Fruit fly (Drosophila melanogaster) whole organism, wandering third instar larva: ENCODE measurements around the gene CG13829.

ENCODE experiments used
- Abd-B ChIP-seq: fragments of >200 bp; optimal IDR thresholded peaks from 2 replicates; lab custom pipeline; 2017; ENCODE audit warnings: missing biosample characterization, missing genetic modification characterization
- CG32264 ChIP-seq: fragments of 200-800 bp; sonication (Bioruptor generic); optimal IDR thresholded peaks from 2 replicates; lab custom pipeline; 2016; ENCODE audit warnings: missing biosample characterization, missing genetic modification characterization
- CG9705 ChIP-seq: fragments of 200-800 bp; sonication (Bioruptor generic); optimal IDR thresholded peaks from 2 replicates; lab custom pipeline; 2018; ENCODE audit warnings: missing biosample characterization, mild to moderate bottlenecking, missing genetic modification characterization
- Dfd ChIP-seq: fragments of >200 bp; optimal IDR thresholded peaks from 2 replicates; lab custom pipeline; 2017; ENCODE audit warnings: missing biosample characterization, missing genetic modification characterization
- GATAd ChIP-seq: sonication (Bioruptor generic); optimal IDR thresholded peaks from 2 replicates; lab custom pipeline; 2016; ENCODE audit warnings: missing biosample characterization, missing genetic modification characterization
- HLH106 ChIP-seq: fragments of 200-800 bp; optimal IDR thresholded peaks from 3 replicates; lab custom pipeline; 2019; ENCODE audit warnings: missing biosample characterization, mild to moderate bottlenecking, missing genetic modification characterization, moderate library complexity
- Hnf4 ChIP-seq: fragments of 200-800 bp; sonication (Bioruptor generic); optimal IDR thresholded peaks from 2 replicates; lab custom pipeline; 2016; ENCODE audit warnings: missing biosample characterization, mild to moderate bottlenecking, missing genetic modification characterization
- Jra ChIP-seq: sonication (Bioruptor generic); optimal IDR thresholded peaks from 2 replicates; lab custom pipeline; 2016; ENCODE audit warnings: missing biosample characterization, missing genetic modification characterization
- Mio ChIP-seq: sonication (Bioruptor generic); optimal IDR thresholded peaks from 2 replicates; lab custom pipeline; 2016; ENCODE audit warnings: missing biosample characterization, missing genetic modification characterization
- Myc ChIP-seq: fragments of >200 bp; optimal IDR thresholded peaks from 2 replicates; lab custom pipeline; 2017
- OdsH ChIP-seq: fragments of 200-800 bp; sonication (Bioruptor generic); optimal IDR thresholded peaks from 2 replicates; lab custom pipeline; 2016; ENCODE audit warnings: missing biosample characterization, mild to moderate bottlenecking, missing genetic modification characterization
- Rel ChIP-seq, 2 experiments: fragments of 200-800 bp; sonication (Bioruptor generic) in 1 of 2; optimal IDR thresholded peaks; 2 replicates in 1 of 2; 3 replicates in 1 of 2; lab custom pipeline; 2016 to 2019; ENCODE audit warnings: mild to moderate bottlenecking in 2 of 2, missing biosample characterization in 2 of 2, missing genetic modification characterization in 2 of 2, moderate library complexity in 1 of 2
- Sp1 ChIP-seq: fragments of 200-800 bp; sonication (Bioruptor generic); optimal IDR thresholded peaks from 3 replicates; lab custom pipeline; 2019; ENCODE audit warnings: missing biosample characterization, mild to moderate bottlenecking, missing genetic modification characterization, moderate library complexity
- br ChIP-seq: fragments of 200-800 bp; sonication (Bioruptor generic); optimal IDR thresholded peaks from 2 replicates; lab custom pipeline; 2016; ENCODE audit warnings: missing biosample characterization, missing genetic modification characterization
- brk ChIP-seq: fragments of 200-800 bp; sonication (Bioruptor generic); optimal IDR thresholded peaks from 2 replicates; lab custom pipeline; 2016; ENCODE audit warnings: missing biosample characterization, mild to moderate bottlenecking, missing genetic modification characterization
- dmrt93B ChIP-seq: fragments of 200-800 bp; sonication (Bioruptor generic); optimal IDR thresholded peaks from 2 replicates; lab custom pipeline; 2018; ENCODE audit warnings: missing biosample characterization, mild to moderate bottlenecking, missing genetic modification characterization
- dsf ChIP-seq: sonication (Bioruptor generic); optimal IDR thresholded peaks from 2 replicates; lab custom pipeline; 2016; ENCODE audit warnings: missing biosample characterization, missing genetic modification characterization, borderline replicate concordance
- ey ChIP-seq: fragments of 200-800 bp; sonication (Bioruptor generic); optimal IDR thresholded peaks from 2 replicates; lab custom pipeline; 2016; ENCODE audit warnings: missing biosample characterization, missing genetic modification characterization
- foxo ChIP-seq, 2 experiments: fragments of 200-800 bp; sonication (Bioruptor generic); optimal IDR thresholded peaks; 2 replicates in 1 of 2; 3 replicates in 1 of 2; lab custom pipeline; 2016 to 2017; ENCODE audit warnings: missing biosample characterization in 2 of 2, missing genetic modification characterization in 2 of 2
- fru ChIP-seq: fragments of 200-800 bp; sonication (Bioruptor generic); optimal IDR thresholded peaks from 3 replicates; lab custom pipeline; 2016; ENCODE audit warnings: missing biosample characterization, mild to moderate bottlenecking, missing genetic modification characterization
- h ChIP-seq: fragments of 200-800 bp; sonication (Bioruptor generic); optimal IDR thresholded peaks from 3 replicates; lab custom pipeline; 2016; ENCODE audit warnings: missing biosample characterization, mild to moderate bottlenecking, missing genetic modification characterization
- jim ChIP-seq: fragments of 175-275, 200-325 bp; sonication (Bioruptor generic); optimal IDR thresholded peaks from 2 replicates; lab custom pipeline; 2016; ENCODE audit warnings: missing biosample characterization, mild to moderate bottlenecking, missing genetic modification characterization
- lola ChIP-seq: fragments of >200 bp; optimal IDR thresholded peaks from 2 replicates; lab custom pipeline; 2017; ENCODE audit warnings: missing biosample characterization, missing genetic modification characterization
- psq ChIP-seq: fragments of 200-800 bp; sonication (Bioruptor generic); optimal IDR thresholded peaks from 3 replicates; lab custom pipeline; 2017; ENCODE audit warnings: missing biosample characterization, mild to moderate bottlenecking, missing genetic modification characterization, moderate library complexity
- rgr ChIP-seq: fragments of 200-800 bp; sonication (Bioruptor generic); optimal IDR thresholded peaks from 3 replicates; lab custom pipeline; 2016; ENCODE audit warnings: missing biosample characterization, mild to moderate bottlenecking, missing genetic modification characterization
- sage ChIP-seq: fragments of 200-800 bp; sonication (Bioruptor generic); optimal IDR thresholded peaks from 2 replicates; lab custom pipeline; 2016; ENCODE audit warnings: missing biosample characterization, mild to moderate bottlenecking, missing genetic modification characterization
- sv ChIP-seq: fragments of 200-800 bp; sonication (Bioruptor generic); optimal IDR thresholded peaks from 3 replicates; lab custom pipeline; 2016; ENCODE audit warnings: missing biosample characterization, missing genetic modification characterization
- woc ChIP-seq: sonication (Bioruptor generic); optimal IDR thresholded peaks from 2 replicates; lab custom pipeline; 2016; ENCODE audit warnings: missing biosample characterization, mild to moderate bottlenecking, missing genetic modification characterization

Gene CG13829

dm6 chr3R:23147625-23148024, 13.5 kb downstream of the CG13829 start:
- TF ChIP-seq CG32264 (GFP tag; lab: Kevin White, UChicago) = no peak
- peak; percentile 36 for TF ChIP-seq dmrt93B (GFP tag; lab: Kevin White, UChicago)
- peak; percentile 50 for TF ChIP-seq Sp1
- TF ChIP-seq rgr (GFP tag; lab: Kevin White, UChicago) = peak; percentile 52
- TF ChIP-seq fru (GFP tag; lab: Kevin White, UChicago) = peak; percentile 55
- no peak for TF ChIP-seq Mio
- peak in 1 of 2 experiments; percentile 49 for TF ChIP-seq foxo (GFP tag; optimal IDR thresholded peaks at IDR 0.05; lab: Kevin White, UChicago)
- TF ChIP-seq OdsH (GFP tag; lab: Kevin White, UChicago) = peak; percentile 42
- peak; percentile 30 for TF ChIP-seq woc (GFP tag; lab: Kevin White, UChicago)
- TF ChIP-seq sv (GFP tag; lab: Kevin White, UChicago) = no peak
- TF ChIP-seq Hnf4 (GFP tag; lab: Kevin White, UChicago) = peak; percentile 7
- TF ChIP-seq ey (GFP tag; lab: Kevin White, UChicago) = peak; percentile 43
- TF ChIP-seq psq (GFP tag; lab: Kevin White, UChicago) = peak; percentile 11
- TF ChIP-seq HLH106 (tag; lab: Kevin White, UChicago) = peak; percentile 62
- TF ChIP-seq Abd-B (GFP tag; lab: Kevin White, UChicago) = no peak
- TF ChIP-seq Jra (GFP tag; lab: Kevin White, UChicago) = no peak
- peak; percentile 63 for TF ChIP-seq br (GFP tag; lab: Kevin White, UChicago)
- TF ChIP-seq dsf (GFP tag; lab: Kevin White, UChicago) = no peak
- TF ChIP-seq h = peak; percentile 82

DNA sequence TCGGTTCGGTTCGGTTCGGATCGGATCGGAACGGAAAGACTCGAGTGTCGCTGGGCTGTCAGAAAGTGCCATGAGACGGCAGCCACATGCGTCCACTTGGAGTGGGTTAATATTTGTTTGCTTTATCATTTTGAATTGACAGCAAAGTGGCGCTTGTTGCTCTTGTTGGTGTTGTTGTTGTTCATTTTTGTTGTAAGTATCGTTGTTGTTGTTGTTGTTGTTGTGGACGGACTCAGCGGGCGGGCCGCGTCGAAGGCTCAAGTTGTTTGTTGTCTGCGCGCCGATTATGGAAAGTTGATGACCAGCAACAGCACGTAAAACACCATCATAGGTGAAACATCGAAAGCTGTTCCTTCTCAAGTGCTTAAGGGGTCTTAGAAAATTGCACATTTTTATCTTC, 14.1 kb downstream of the CG13829 start:
- TF ChIP-seq woc (GFP tag; lab: Kevin White, UChicago) (no peak), Dfd (GFP tag; lab: Kevin White, UChicago) (no peak), Jra (GFP tag; lab: Kevin White, UChicago) (no peak), sage (no peak), lola (no peak), Abd-B (GFP tag; lab: Kevin White, UChicago) (no peak), OdsH (GFP tag; lab: Kevin White, UChicago) (no peak), jim (GFP tag; lab: Kevin White, UChicago) (no peak)
- TF ChIP-seq, all 38 proteins: peak for 0

DNA sequence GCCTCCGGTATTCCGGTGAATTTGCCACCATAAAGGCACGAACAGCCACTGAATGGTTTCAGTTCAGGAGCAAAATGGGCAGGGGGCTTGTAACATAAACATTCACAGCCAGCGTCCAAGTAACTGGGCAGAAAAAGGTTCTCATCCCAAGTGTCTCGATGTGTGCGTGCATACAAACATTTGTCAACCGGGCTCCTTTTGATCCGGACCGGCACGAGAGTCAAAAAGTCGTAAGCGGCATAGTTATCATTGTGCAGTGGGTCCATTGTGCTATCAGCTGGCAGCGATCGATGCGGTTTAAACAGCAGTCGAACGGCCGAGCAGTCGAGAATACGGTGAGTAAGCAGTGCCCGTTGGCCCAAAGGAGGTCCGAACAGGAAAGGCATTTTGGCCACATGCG, 15.5 kb downstream of the CG13829 start:
- TF ChIP-seq jim (GFP tag; lab: Kevin White, UChicago) = no peak
- TF ChIP-seq CG9705 (GFP tag; lab: Kevin White, UChicago) = no peak
- no peak for TF ChIP-seq dmrt93B (GFP tag; lab: Kevin White, UChicago)

- TF ChIP-seq ey (GFP tag; lab: Kevin White, UChicago) = peak; percentile 13
- peak; percentile 15 for TF ChIP-seq OdsH (GFP tag; lab: Kevin White, UChicago)
- peak; percentile 37 for TF ChIP-seq HLH106 (tag; lab: Kevin White, UChicago)
- TF ChIP-seq jim (GFP tag; lab: Kevin White, UChicago) = no peak
- TF ChIP-seq Sp1 = peak; percentile 14
- peak; percentile 48 for TF ChIP-seq h
- no peak for TF ChIP-seq Rel (GFP tag; optimal IDR thresholded peaks at IDR 0.05; lab: Kevin White, UChicago)
- TF ChIP-seq Rel (tag; optimal IDR thresholded peaks at IDR 0.05; lab: Kevin White, UChicago) = no peak
- peak; percentile 30 for TF ChIP-seq woc (GFP tag; lab: Kevin White, UChicago)
- no peak for TF ChIP-seq lola
- TF ChIP-seq Myc (lab: Kevin White, UChicago) = no peak
- peak; percentile 26 for TF ChIP-seq psq (GFP tag; lab: Kevin White, UChicago)
- TF ChIP-seq brk (GFP tag; lab: Kevin White, UChicago) = no peak
- peak; percentile 34 for TF ChIP-seq rgr (GFP tag; lab: Kevin White, UChicago)
- TF ChIP-seq fru (GFP tag; lab: Kevin White, UChicago) = peak; percentile 35
- TF ChIP-seq, all 38 proteins: peak for 9
These were observed 16.5 kb downstream of the CG13829 start for dm6 chr3R:23144654-23145053.

DNA sequence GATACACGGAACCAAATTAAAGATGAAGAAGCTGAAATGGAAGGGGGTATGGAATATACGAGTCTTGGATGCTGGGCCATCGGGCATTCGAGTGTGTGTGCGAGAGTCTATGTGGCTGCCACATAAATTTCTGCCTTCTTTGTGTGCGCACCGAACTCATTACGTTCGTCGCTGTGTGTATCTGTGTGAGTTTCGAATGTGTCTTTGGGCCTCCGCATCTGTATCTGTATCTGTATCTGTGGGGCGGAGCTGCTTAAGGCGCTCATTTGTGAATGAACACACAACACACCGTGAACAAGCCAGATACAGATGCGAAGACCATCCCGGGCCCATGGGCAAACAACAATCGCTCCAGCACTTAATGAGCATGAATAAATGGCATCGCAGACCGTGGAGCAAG, 17.7 kb downstream of the CG13829 start:
- no peak for TF ChIP-seq psq (GFP tag; lab: Kevin White, UChicago)
- no peak for TF ChIP-seq GATAd (GFP tag; lab: Kevin White, UChicago)
- TF ChIP-seq sv (GFP tag; lab: Kevin White, UChicago) = no peak
- no peak for TF ChIP-seq Jra (GFP tag; lab: Kevin White, UChicago)
- TF ChIP-seq dsf (GFP tag; lab: Kevin White, UChicago) = no peak
- TF ChIP-seq Dfd (GFP tag; lab: Kevin White, UChicago) = no peak
- no peak for TF ChIP-seq rgr (GFP tag; lab: Kevin White, UChicago)
- TF ChIP-seq dmrt93B (GFP tag; lab: Kevin White, UChicago) = no peak
- no peak for TF ChIP-seq ey (GFP tag; lab: Kevin White, UChicago)
